Fruit fly (Drosophila melanogaster) whole organism, embryonic: ENCODE results near the gene CG12522.

ENCODE experiments used
- CG10979 ChIP-seq: fragments of 200-800 bp; sonication (Bioruptor generic); optimal IDR thresholded peaks from 2 replicates; lab custom pipeline; 2018; ENCODE audit warnings: missing biosample characterization, mild to moderate bottlenecking, missing genetic modification characterization, moderate library complexity
- yki ChIP-seq: fragments of >200 bp; optimal IDR thresholded peaks from 3 replicates; lab custom pipeline; 2018

DNA sequence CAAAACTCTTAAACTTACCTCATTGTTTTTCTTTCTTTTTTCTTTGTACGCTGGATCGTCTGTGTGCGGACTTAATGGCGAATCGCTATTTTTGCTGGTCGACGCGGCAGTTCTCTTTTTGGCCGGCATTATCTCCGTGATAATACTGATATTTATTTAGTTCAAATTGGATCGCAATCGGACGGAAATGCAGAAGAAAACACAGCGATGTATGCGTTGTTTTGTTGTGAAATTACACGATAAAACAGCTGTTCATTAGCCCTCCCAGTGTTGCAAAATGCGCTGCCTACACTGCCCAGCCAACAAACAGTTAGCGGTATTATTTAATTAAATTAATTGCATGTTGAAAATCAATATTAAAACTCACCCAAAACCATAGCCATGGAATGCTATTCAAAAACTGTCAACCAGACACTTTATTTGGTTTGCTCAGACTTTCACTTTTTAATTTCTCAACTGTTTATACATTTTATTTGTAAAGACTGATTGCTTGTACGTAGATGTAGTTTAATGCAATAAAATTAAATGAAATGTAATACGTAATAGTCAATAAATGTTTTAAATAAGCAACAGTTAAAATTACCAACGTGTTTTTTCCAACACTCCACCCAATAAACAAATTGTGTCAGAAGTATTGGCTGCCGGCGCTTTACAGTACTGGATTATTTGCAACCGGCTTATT, 9.9 kb upstream of the CG12522 start, which contains the start of the genes Irbp18 and APP-BP1:
- TF ChIP-seq CG10979 (tag; lab: Kevin White, UChicago) (peak; percentile 90), yki (lab: Kevin White, UChicago) (no peak)
